Worm (Caenorhabditis elegans) whole organism, mixed stage, embryonic: ENCODE data around the gene F56F11.2.

Experiments
- ceh-83 ChIP-seq: fragments of 200-800 bp; sonication (Bioruptor generic); optimal IDR thresholded peaks from 2 replicates; lab custom pipeline; 2018; ENCODE audit warnings: mild to moderate bottlenecking, missing genetic modification characterization, missing compliant biosample characterization
- flh-1 ChIP-seq: fragments of 200-800 bp; sonication (Bioruptor generic); optimal IDR thresholded peaks from 2 replicates; lab custom pipeline; 2018; ENCODE audit warnings: mild to moderate bottlenecking, missing genetic modification characterization, moderate library complexity, missing compliant biosample characterization
- mls-2 ChIP-seq: sonication (generic microtip); optimal IDR thresholded peaks from 2 replicates; lab custom pipeline; 2016; ENCODE audit warnings: mild to moderate bottlenecking, missing genetic modification characterization, moderate library complexity, missing compliant biosample characterization
- nhr-237 ChIP-seq: fragments of 150-350 bp; optimal IDR thresholded peaks from 2 replicates; lab custom pipeline; 2014; ENCODE audit warnings: missing biosample characterization, missing genetic modification characterization
- nhr-28 ChIP-seq: fragments of 150-350 bp; optimal IDR thresholded peaks from 2 replicates; lab custom pipeline; 2014; ENCODE audit warnings: missing biosample characterization, missing genetic modification characterization
- nhr-76 ChIP-seq: sonication (generic microtip); optimal IDR thresholded peaks from 2 replicates; lab custom pipeline; 2017; ENCODE audit warnings: missing biosample characterization, missing genetic modification characterization
- pha-4 ChIP-seq: fragments of 150-350 bp; optimal IDR thresholded peaks from 2 replicates; lab custom pipeline; 2018; ENCODE audit warnings: missing biosample characterization, missing genetic modification reagents, missing genetic modification characterization
- snpc-4 ChIP-seq: fragments of 150-350 bp; optimal IDR thresholded peaks from 2 replicates; lab custom pipeline; 2014; ENCODE audit warnings: missing biosample characterization, missing genetic modification characterization
- ztf-11 ChIP-seq: fragments of 150-350 bp; optimal IDR thresholded peaks from 2 replicates; lab custom pipeline; 2014; ENCODE audit warnings: missing biosample characterization, missing genetic modification characterization

DNA sequence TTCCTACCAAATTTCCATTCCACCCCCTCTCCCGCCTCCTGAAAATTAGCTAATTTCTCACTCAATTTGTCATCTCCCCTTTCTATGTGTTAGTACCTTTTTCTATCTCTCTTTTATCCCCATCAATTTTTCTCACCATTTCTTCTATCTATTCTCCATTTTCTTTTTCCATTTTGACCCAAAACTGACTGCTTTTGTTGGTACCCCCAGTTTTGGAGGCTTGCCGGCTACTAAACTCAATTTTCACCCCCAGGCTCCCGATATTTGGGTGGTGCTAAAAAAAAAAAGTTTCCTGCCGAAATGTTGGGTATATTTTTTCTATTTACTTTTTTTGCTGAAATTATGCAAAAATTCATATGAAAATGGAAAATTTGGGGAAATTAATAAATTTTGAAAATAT, 25.7 kb downstream of the F56F11.2 start:
- TF ChIP-seq flh-1 (GFP tag; lab: Kevin White, UChicago) = no peak
- no peak for TF ChIP-seq pha-4
- TF ChIP-seq nhr-237 (tag; lab: Kevin White, UChicago) = no peak
- TF ChIP-seq ceh-83 (GFP tag; lab: Kevin White, UChicago) = no peak
- TF ChIP-seq nhr-76 = no peak
- TF ChIP-seq ztf-11 (tag; lab: Kevin White, UChicago) = no peak
- TF ChIP-seq mls-2 = no peak
- no peak for TF ChIP-seq nhr-28
- TF ChIP-seq snpc-4 = no peak
